Fruit fly (Drosophila melanogaster) whole organism: ENCODE results near the gene Ctl2.

ENCODE experiments used
- CG8478 ChIP-seq: fragments of >200 bp; optimal IDR thresholded peaks from 2 replicates; lab custom pipeline; 2018; ENCODE audit warnings: inconsistent platforms
- EcR ChIP-seq, 2 experiments: fragments of >200 bp; optimal IDR thresholded peaks; 2 replicates each; lab custom pipeline; 2017; ENCODE audit warnings: missing biosample characterization in 2 of 2, missing genetic modification characterization in 2 of 2, missing genetic modification reagents in 2 of 2
- pan ChIP-seq: fragments of >200 bp; optimal IDR thresholded peaks from 2 replicates; lab custom pipeline; 2017
- psq ChIP-seq: fragments of >200 bp; optimal IDR thresholded peaks from 2 replicates; lab custom pipeline; 2017

dm6 chr3R:29082511-29083296, 40.5 kb upstream of the Ctl2 start:
- no peak for TF ChIP-seq EcR (GFP tag; optimal IDR thresholded peaks at IDR 0.05; lab: Kevin White, UChicago)
- no peak for TF ChIP-seq CG8478 (lab: Kevin White, UChicago)
- TF ChIP-seq pan (lab: Kevin White, UChicago) = no peak
- TF ChIP-seq psq (lab: Kevin White, UChicago) = no peak
